Fruit fly (Drosophila melanogaster): ENCODE measurements around the gene CG31140.

Gene CG31140

DNA sequence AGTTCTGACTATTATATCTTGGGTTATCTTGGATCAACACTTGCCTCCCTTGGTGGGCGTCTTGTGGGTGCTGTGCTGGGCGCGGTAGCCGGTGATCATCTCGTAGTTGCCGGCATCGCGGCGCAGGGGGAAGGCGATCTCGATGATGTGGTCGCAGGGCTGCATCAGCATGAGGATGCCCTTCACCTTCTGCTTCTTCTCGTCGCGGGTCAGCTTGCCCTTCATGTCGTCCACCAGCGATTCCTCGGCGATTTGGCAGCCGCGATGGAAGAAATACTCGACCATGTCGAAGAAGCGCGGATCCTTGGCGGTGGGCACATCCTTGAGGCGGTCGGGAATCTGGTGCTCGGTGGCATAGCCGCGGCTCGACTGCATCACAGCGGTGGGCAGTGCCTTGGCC, 20.4 kb upstream of the CG31140 start:
- TF ChIP-seq Snoo (tag; optimal IDR thresholded peaks at IDR 0.05) (no peak), EcR (GFP tag; optimal IDR thresholded peaks at IDR 0.05) (no peak), CG10348 (GFP tag; IDR thresholded peaks at IDR 0.05) (0 out of 2 replicates have a peak, but pooled peaks have one; percentile 7), CG8159 (tag; optimal IDR thresholded peaks at IDR 0.05) (no peak), CG15710 (tag; optimal IDR thresholded peaks at IDR 0.05) (no peak), fd96Ca (GFP tag; IDR thresholded peaks at IDR 0.05) (no peak), Pif1B (GFP tag; optimal IDR thresholded peaks at IDR 0.05) (no peak), D1 (tag; optimal IDR thresholded peaks at IDR 0.05) (no peak)

DNA sequence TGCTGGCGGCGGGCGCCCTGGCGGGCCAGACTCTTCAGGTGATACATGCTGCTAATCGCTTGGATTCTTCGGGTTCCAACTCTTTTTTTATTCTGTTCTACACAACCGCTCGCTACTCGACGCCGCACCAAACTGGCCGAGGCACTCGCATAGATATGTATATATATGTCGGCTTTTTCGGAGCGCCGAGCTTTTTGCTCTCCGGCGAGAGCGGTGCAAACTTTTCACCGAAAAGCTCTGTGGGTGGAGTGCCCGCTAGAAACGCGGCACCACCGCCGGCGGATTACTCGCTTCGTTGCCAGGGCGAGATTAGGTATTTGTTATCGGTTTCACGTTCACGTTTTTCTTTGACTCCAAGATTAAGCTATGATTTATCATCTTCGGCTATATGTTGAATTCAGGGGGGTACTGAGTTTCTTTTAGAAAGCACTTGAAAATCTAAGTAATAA, 20.0 kb upstream of the CG31140 start, which contains the start of gene Gdh:
Gdh (minus strand) TSS at position 137 of the 449 bp plus-strand sequence.
- TF ChIP-seq Pif1A (GFP tag; optimal IDR thresholded peaks at IDR 0.05): peak; percentile 12
- peak; percentile 39 for TF ChIP-seq Snoo (tag; optimal IDR thresholded peaks at IDR 0.05)
- TF ChIP-seq gl (tag; optimal IDR thresholded peaks at IDR 0.05): no peak
- TF ChIP-seq D1 (tag; optimal IDR thresholded peaks at IDR 0.05): no peak
- no peak for TF ChIP-seq CG34367 (tag; optimal IDR thresholded peaks at IDR 0.05)
- peak; percentile 19; the same call in 1 of the 3 replicates for TF ChIP-seq fd96Ca (GFP tag; IDR thresholded peaks at IDR 0.05)
- peak; percentile 57; the same call in 1 of the 2 replicates for TF ChIP-seq CG12605 (GFP tag; IDR thresholded peaks at IDR 0.05)
- TF ChIP-seq rn (GFP tag; IDR thresholded peaks at IDR 0.05): no peak
- TF ChIP-seq CG9948 (tag; optimal IDR thresholded peaks at IDR 0.05): no peak
- TF ChIP-seq CG17806 (tag; optimal IDR thresholded peaks at IDR 0.05): no peak
- TF ChIP-seq CG15710 (tag; optimal IDR thresholded peaks at IDR 0.05): no peak
- TF ChIP-seq Ets98B (GFP tag; IDR thresholded peaks at IDR 0.05): peak; percentile 60; the same call in 1 of the 2 replicates
- TF ChIP-seq CG10348 (GFP tag; IDR thresholded peaks at IDR 0.05): no peak
- no peak for TF ChIP-seq CG14655 (GFP tag; optimal IDR thresholded peaks at IDR 0.05)
- TF ChIP-seq CG8159 (tag; optimal IDR thresholded peaks at IDR 0.05): no peak
- peak; percentile 23 for TF ChIP-seq EcR (GFP tag; optimal IDR thresholded peaks at IDR 0.05)
- no peak for TF ChIP-seq CG8301 (tag; optimal IDR thresholded peaks at IDR 0.05)
- peak; percentile 34 for TF ChIP-seq CG13204 (GFP tag; optimal IDR thresholded peaks at IDR 0.05)
- no peak for TF ChIP-seq Pif1B (GFP tag; optimal IDR thresholded peaks at IDR 0.05)
- peak; percentile 72; the same call in 2 of the 3 replicates for TF ChIP-seq CG4496 (GFP tag; IDR thresholded peaks at IDR 0.05)
- TF ChIP-seq CG32121 (GFP tag; IDR thresholded peaks at IDR 0.05): peak; percentile 20; the same call in 1 of the 2 replicates

DNA sequence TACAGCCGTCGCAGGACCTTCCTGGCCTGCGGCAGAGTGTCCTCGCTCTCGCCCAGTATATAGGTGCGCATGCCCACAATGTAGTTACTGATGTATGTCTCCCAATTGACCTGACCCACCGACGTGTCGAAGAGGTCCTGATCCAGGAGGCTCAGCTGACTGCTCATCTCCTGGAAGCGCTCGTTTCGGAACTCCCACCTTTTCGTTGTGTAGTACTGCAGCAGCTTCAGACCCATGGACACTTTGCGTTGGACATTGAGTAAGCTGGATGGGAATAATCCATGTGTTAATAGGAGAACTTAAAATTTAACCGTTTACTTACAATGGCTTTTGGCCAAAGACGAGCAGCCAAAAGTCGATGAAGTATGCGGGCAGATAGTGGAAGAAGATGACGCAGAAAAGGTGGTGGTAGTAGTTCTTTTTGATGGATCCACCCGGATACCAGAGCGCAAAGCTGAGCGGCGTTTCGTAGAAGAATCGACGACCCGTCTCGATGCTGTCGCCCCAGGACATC, 19.1 kb upstream of the CG31140 start:
- TF ChIP-seq D1 (tag; optimal IDR thresholded peaks at IDR 0.05) (no peak), Pif1B (GFP tag; optimal IDR thresholded peaks at IDR 0.05) (no peak), CG15710 (tag; optimal IDR thresholded peaks at IDR 0.05) (no peak), CG8301 (tag; optimal IDR thresholded peaks at IDR 0.05) (no peak), CG10348 (GFP tag; IDR thresholded peaks at IDR 0.05) (no peak), CG12605 (GFP tag; IDR thresholded peaks at IDR 0.05) (no peak), CG17806 (tag; optimal IDR thresholded peaks at IDR 0.05) (no peak), CG8159 (tag; optimal IDR thresholded peaks at IDR 0.05) (no peak), CG34367 (tag; optimal IDR thresholded peaks at IDR 0.05) (no peak), CG32121 (GFP tag; IDR thresholded peaks at IDR 0.05) (no peak), fd96Ca (GFP tag; IDR thresholded peaks at IDR 0.05) (no peak), EcR (GFP tag; optimal IDR thresholded peaks at IDR 0.05) (no peak), Ets98B (GFP tag; IDR thresholded peaks at IDR 0.05) (no peak), CG13204 (GFP tag; optimal IDR thresholded peaks at IDR 0.05) (no peak), CG14655 (GFP tag; optimal IDR thresholded peaks at IDR 0.05) (no peak), Pif1A (GFP tag; optimal IDR thresholded peaks at IDR 0.05) (no peak), CG9948 (tag; optimal IDR thresholded peaks at IDR 0.05) (no peak)

DNA sequence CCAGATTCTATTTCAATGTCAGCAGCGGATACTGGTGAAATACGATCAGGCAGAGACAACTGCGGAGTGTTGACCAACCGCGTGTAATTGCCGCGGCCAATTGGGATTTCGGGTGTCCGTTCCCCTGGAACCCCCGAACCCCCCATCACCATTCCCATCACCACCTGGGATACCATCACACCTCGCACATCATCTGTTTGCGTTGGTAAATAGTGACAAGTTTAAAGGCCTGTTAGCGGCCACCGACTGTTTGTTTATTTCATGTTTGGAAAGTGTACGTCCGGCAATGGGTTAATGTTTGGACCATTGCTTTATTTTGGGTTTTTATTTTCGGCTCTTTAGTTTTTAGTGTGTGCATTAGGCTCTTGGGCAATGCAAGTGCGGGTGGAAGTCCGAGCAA, 16.0 kb upstream of the CG31140 start:
- TF ChIP-seq D1 (tag; optimal IDR thresholded peaks at IDR 0.05): no peak
- no peak for TF ChIP-seq CG8159 (tag; optimal IDR thresholded peaks at IDR 0.05)
- no peak for TF ChIP-seq CG15710 (tag; optimal IDR thresholded peaks at IDR 0.05)
- no peak for TF ChIP-seq CG34367 (tag; optimal IDR thresholded peaks at IDR 0.05)
- no peak for TF ChIP-seq CG4496 (GFP tag; IDR thresholded peaks at IDR 0.05)
- no peak for TF ChIP-seq CG8301 (tag; optimal IDR thresholded peaks at IDR 0.05)
- no peak for TF ChIP-seq fd96Ca (GFP tag; IDR thresholded peaks at IDR 0.05)
- no peak for TF ChIP-seq CG13204 (GFP tag; optimal IDR thresholded peaks at IDR 0.05)
- no peak for TF ChIP-seq CG32121 (GFP tag; IDR thresholded peaks at IDR 0.05)
- no peak for TF ChIP-seq Pif1B (GFP tag; optimal IDR thresholded peaks at IDR 0.05)
- TF ChIP-seq rn (GFP tag; IDR thresholded peaks at IDR 0.05): no peak
- no peak for TF ChIP-seq Ets98B (GFP tag; IDR thresholded peaks at IDR 0.05)
- no peak for TF ChIP-seq CG9948 (tag; optimal IDR thresholded peaks at IDR 0.05)
- TF ChIP-seq Pif1A (GFP tag; optimal IDR thresholded peaks at IDR 0.05): no peak
- TF ChIP-seq CG10348 (GFP tag; IDR thresholded peaks at IDR 0.05): no peak
- no peak for TF ChIP-seq CG14655 (GFP tag; optimal IDR thresholded peaks at IDR 0.05)
- TF ChIP-seq Snoo (tag; optimal IDR thresholded peaks at IDR 0.05): no peak
- no peak for TF ChIP-seq EcR (GFP tag; optimal IDR thresholded peaks at IDR 0.05)

DNA sequence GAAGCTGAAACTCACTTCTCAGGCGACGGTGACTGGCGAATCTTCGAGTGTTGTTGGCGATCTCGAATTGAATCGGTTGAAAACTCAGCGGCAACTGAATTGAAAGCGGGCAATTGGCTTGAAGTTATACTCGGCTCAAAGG, 14.8 kb upstream of the CG31140 start, which contains the start of gene CG12268:
CG12268 (minus strand) TSS at position 101 of the 142 bp plus-strand sequence.
- TF ChIP-seq CG9948 (tag; optimal IDR thresholded peaks at IDR 0.05) (no peak), CG8159 (tag; optimal IDR thresholded peaks at IDR 0.05) (no peak), Pif1B (GFP tag; optimal IDR thresholded peaks at IDR 0.05) (no peak), Ets98B (GFP tag; IDR thresholded peaks at IDR 0.05) (no peak), fd96Ca (GFP tag; IDR thresholded peaks at IDR 0.05) (no peak), Pif1A (GFP tag; optimal IDR thresholded peaks at IDR 0.05) (no peak), EcR (GFP tag; optimal IDR thresholded peaks at IDR 0.05) (no peak), CG32121 (GFP tag; IDR thresholded peaks at IDR 0.05) (no peak), CG8301 (tag; optimal IDR thresholded peaks at IDR 0.05) (no peak), Snoo (tag; optimal IDR thresholded peaks at IDR 0.05) (no peak), CG13204 (GFP tag; optimal IDR thresholded peaks at IDR 0.05) (no peak)

Data from whole organism, pupa.